Fruit fly (Drosophila melanogaster): ENCODE measurements around the gene Samuel.

The Samuel gene

dm6 chr2L:10987370-10987853, 79.4 kb downstream of the Samuel start, which contains the start of the genes piwi and CG12253 (continued):
- TF ChIP-seq CG11085 (GFP tag; IDR thresholded peaks at IDR 0.05) (no peak), lmd (GFP tag; IDR thresholded peaks at IDR 0.05) (peak; percentile 89), CG9437 (GFP tag; optimal IDR thresholded peaks at IDR 0.05) (peak; percentile 72), CG18262 (tag; optimal IDR thresholded peaks at IDR 0.05) (peak; percentile 57), CG11723 (GFP tag; optimal IDR thresholded peaks at IDR 0.05) (no peak), Blimp-1 (GFP tag; optimal IDR thresholded peaks at IDR 0.05) (no peak), Awh (GFP tag; IDR thresholded peaks at IDR 0.05) (no peak), CG18599 (GFP tag; optimal IDR thresholded peaks at IDR 0.05) (no peak), CG4707 (GFP tag; optimal IDR thresholded peaks at IDR 0.05) (peak; percentile 7), CG10209 (GFP tag; optimal IDR thresholded peaks at IDR 0.05) (no peak), HLH3B (GFP tag; IDR thresholded peaks at IDR 0.05) (peak; percentile 83), CG3838 (GFP tag; optimal IDR thresholded peaks at IDR 0.05) (peak; percentile 35), odd (GFP tag; optimal IDR thresholded peaks at IDR 0.05) (peak; percentile 54), CG9932 (GFP tag; IDR thresholded peaks at IDR 0.05) (peak; percentile 66), repo (GFP tag; optimal IDR thresholded peaks at IDR 0.05) (no peak), Gsc (GFP tag; IDR thresholded peaks at IDR 0.05) (no peak), CG9609 (GFP tag; optimal IDR thresholded peaks at IDR 0.05) (peak; percentile 25), CG10979 (tag; optimal IDR thresholded peaks at IDR 0.05) (peak; percentile 77), CG4282 (GFP tag; optimal IDR thresholded peaks at IDR 0.05) (no peak), hkb (optimal IDR thresholded peaks at IDR 0.05) (no peak), hkb (GFP tag; IDR thresholded peaks at IDR 0.05) (peak; percentile 21; the same call in 1 of the 2 replicates), Dbx (GFP tag; IDR thresholded peaks at IDR 0.05) (peak; percentile 69; the same call in 2 of the 3 replicates), ase (GFP tag; IDR thresholded peaks at IDR 0.05) (no peak), CG4328 (GFP tag; optimal IDR thresholded peaks at IDR 0.05) (no peak), amos (GFP tag; IDR thresholded peaks at IDR 0.05; ENCODE audit: partially characterized antibody) (no peak), CG4820 (GFP tag; optimal IDR thresholded peaks at IDR 0.05) (peak; percentile 14), ttk (GFP tag; IDR thresholded peaks at IDR 0.05) (peak; percentile 87), CG6813 (GFP tag; optimal IDR thresholded peaks at IDR 0.05) (no peak), corto (GFP tag; optimal IDR thresholded peaks at IDR 0.05) (no peak), pzg (GFP tag; optimal IDR thresholded peaks at IDR 0.05) (peak; percentile 11), nom (GFP tag; optimal IDR thresholded peaks at IDR 0.05) (no peak), CG6254 (GFP tag; optimal IDR thresholded peaks at IDR 0.05) (no peak), Bdp1 (GFP tag; optimal IDR thresholded peaks at IDR 0.05) (no peak), trh (GFP tag; optimal IDR thresholded peaks at IDR 0.05) (peak; percentile 63), maf-S (GFP tag; optimal IDR thresholded peaks at IDR 0.05) (no peak), Ada2b (GFP tag; IDR thresholded peaks at IDR 0.05) (peak; percentile 49; the same call in 1 of the 2 replicates), hb (GFP tag; IDR thresholded peaks at IDR 0.05; ENCODE audit: partially characterized antibody) (no peak), Adf1 (GFP tag; IDR thresholded peaks at IDR 0.05) (peak; percentile 63), CG15514 (GFP tag; optimal IDR thresholded peaks at IDR 0.05) (peak; percentile 32), CG10147 (GFP tag; optimal IDR thresholded peaks at IDR 0.05) (no peak), CoRest (tag; optimal IDR thresholded peaks at IDR 0.05) (peak; percentile 95), h (optimal IDR thresholded peaks at IDR 0.05) (no peak), gcm (GFP tag; optimal IDR thresholded peaks at IDR 0.05) (no peak), Oli (tag; optimal IDR thresholded peaks at IDR 0.05) (no peak), pnt (GFP tag; optimal IDR thresholded peaks at IDR 0.05) (no peak), CG18619 (GFP tag; optimal IDR thresholded peaks at IDR 0.05) (no peak), CTCF (GFP tag; optimal IDR thresholded peaks at IDR 0.05) (no peak), NfI (GFP tag; optimal IDR thresholded peaks at IDR 0.05) (peak; percentile 71), Dip3 (GFP tag; optimal IDR thresholded peaks at IDR 0.05) (peak; percentile 25), CG1024 (GFP tag; IDR thresholded peaks at IDR 0.05) (0 out of 2 replicates have a peak, but pooled peaks have one; percentile 33), esg (GFP tag; conservative IDR thresholded peaks at IDR 0.05) (peak; percentile 75), Max (GFP tag; optimal IDR thresholded peaks at IDR 0.05) (peak; percentile 38)

Measured in whole organism, embryonic.